Fruit fly (Drosophila melanogaster): ENCODE data around the gene cad.

cad gene

DNA sequence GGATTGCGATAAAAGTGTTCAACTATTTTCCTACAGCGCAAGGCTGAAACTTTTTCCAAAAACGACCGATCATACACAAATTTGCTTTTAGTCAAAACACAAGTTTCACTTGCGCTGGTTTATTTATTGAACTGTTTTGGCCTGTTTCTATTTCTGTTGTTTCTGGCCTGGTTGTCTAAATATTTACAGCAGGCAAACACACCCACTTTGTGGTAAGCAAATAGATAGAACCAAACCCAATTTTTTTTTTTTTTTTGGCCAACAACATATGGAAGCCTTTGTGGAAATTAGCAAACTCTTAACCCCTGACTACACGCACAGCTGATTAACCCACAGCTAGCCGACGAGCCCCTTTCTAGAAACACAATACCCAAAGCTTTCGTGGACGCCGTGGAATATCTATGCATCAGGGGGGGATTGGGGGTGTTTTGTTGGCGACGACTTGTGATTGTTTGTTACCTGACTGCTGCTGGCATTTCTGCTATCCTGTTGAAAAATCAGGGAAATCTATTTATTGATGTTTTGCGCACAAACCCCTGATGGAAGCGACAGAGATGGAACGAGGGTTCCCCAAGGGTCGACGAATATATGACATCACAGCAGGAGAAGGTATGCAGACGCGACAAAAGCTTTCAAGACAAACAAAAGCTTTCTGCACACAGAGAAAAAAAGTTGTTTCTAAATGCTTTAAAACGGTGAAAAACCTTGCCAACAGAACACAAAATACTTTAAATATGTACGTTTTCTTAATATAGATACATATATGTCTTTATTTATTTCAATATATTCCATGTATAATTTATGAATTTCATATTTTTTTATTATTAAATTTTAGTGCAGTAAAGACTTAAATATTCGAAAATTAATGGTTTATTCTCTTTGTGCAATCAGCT lies 37.3 kb downstream of the cad start (continued):
- TF ChIP-seq lab (GFP tag; optimal IDR thresholded peaks at IDR 0.05) (peak; percentile 78), Ptx1 (GFP tag; IDR thresholded peaks at IDR 0.05) (peak; percentile 76), CG5953 (GFP tag; IDR thresholded peaks at IDR 0.05) (no peak), NK7.1 (GFP tag; optimal IDR thresholded peaks at IDR 0.05) (peak; percentile 30), mld (GFP tag; IDR thresholded peaks at IDR 0.05; ENCODE audit: partially characterized antibody) (no peak), CG12299 (tag; optimal IDR thresholded peaks at IDR 0.05) (peak; percentile 46), CG6813 (GFP tag; optimal IDR thresholded peaks at IDR 0.05) (peak; percentile 73), CkIIα-i1 (GFP tag; IDR thresholded peaks at IDR 0.05) (no peak), pum (GFP tag; optimal IDR thresholded peaks at IDR 0.05) (no peak), CG9876 (GFP tag; optimal IDR thresholded peaks at IDR 0.05) (no peak), CG2875 (GFP tag; optimal IDR thresholded peaks at IDR 0.05) (peak; percentile 17), Lpt (GFP tag; optimal IDR thresholded peaks at IDR 0.05) (no peak), CG10565 (GFP tag; optimal IDR thresholded peaks at IDR 0.05) (no peak), Asciz (GFP tag; optimal IDR thresholded peaks at IDR 0.05) (peak; percentile 55), Kr (GFP tag; optimal IDR thresholded peaks at IDR 0.05) (no peak), CG31224 (GFP tag; IDR thresholded peaks at IDR 0.05) (peak; percentile 98), maf-S (GFP tag; optimal IDR thresholded peaks at IDR 0.05) (no peak), CG1024 (GFP tag; IDR thresholded peaks at IDR 0.05) (no peak), exex (tag; optimal IDR thresholded peaks at IDR 0.05) (peak; percentile 16), ATbp (GFP tag; optimal IDR thresholded peaks at IDR 0.05) (peak; percentile 80), run (tag; optimal IDR thresholded peaks at IDR 0.05) (no peak), Hr78 (GFP tag; optimal IDR thresholded peaks at IDR 0.05) (no peak), PHDP (tag; optimal IDR thresholded peaks at IDR 0.05) (peak; percentile 66), CG13123 (GFP tag; optimal IDR thresholded peaks at IDR 0.05) (no peak), ssp (GFP tag; IDR thresholded peaks at IDR 0.05) (no peak), CG6175 (GFP tag; IDR thresholded peaks at IDR 0.05) (no peak), Dip2 (GFP tag; IDR thresholded peaks at IDR 0.05) (no peak), salm (tag; optimal IDR thresholded peaks at IDR 0.05) (peak; percentile 13), Ravus (GFP tag; IDR thresholded peaks at IDR 0.05) (no peak; the same call in 1 of the 2 replicates), inv (GFP tag; IDR thresholded peaks at IDR 0.05; ENCODE audit: partially characterized antibody) (no peak), stwl (tag; optimal IDR thresholded peaks at IDR 0.05) (no peak), CG1602 (GFP tag; optimal IDR thresholded peaks at IDR 0.05) (peak; percentile 3), CG7556 (GFP tag; optimal IDR thresholded peaks at IDR 0.05) (no peak), Atf3 (GFP tag; optimal IDR thresholded peaks at IDR 0.05) (no peak), Fer2 (tag; optimal IDR thresholded peaks at IDR 0.05) (peak; percentile 53), Dp (GFP tag; optimal IDR thresholded peaks at IDR 0.05) (no peak), Hr51 (GFP tag; optimal IDR thresholded peaks at IDR 0.05) (peak; percentile 6 to 68), CG34422 (GFP tag; IDR thresholded peaks at IDR 0.05) (no peak), cad (GFP tag; optimal IDR thresholded peaks at IDR 0.05) (no peak), dm (GFP tag; optimal IDR thresholded peaks at IDR 0.05) (no peak), CG7745 (tag; optimal IDR thresholded peaks at IDR 0.05) (no peak), CoRest (tag; optimal IDR thresholded peaks at IDR 0.05) (peak; percentile 55), CG34224 (GFP tag; IDR thresholded peaks at IDR 0.05; ENCODE audit: partially characterized antibody) (no peak), Bgb (GFP tag; IDR thresholded peaks at IDR 0.05; ENCODE audit: partially characterized antibody) (no peak), caup (GFP tag; optimal IDR thresholded peaks at IDR 0.05; ENCODE audit: severe bottlenecking) (peak; percentile 74), bowl (GFP tag; IDR thresholded peaks at IDR 0.05) (no peak), CG6854 (GFP tag; optimal IDR thresholded peaks at IDR 0.05) (peak; percentile 45)

Measured in whole organism, embryonic.